Worm (Caenorhabditis elegans) whole organism, late embryonic: ENCODE measurements around the gene clec-37.

Experiments
- C38D4.7 ChIP-seq: fragments of 200-800 bp; sonication (Bioruptor generic); optimal IDR thresholded peaks from 2 replicates; lab custom pipeline; 2018; ENCODE audit warnings: mild to moderate bottlenecking, missing genetic modification characterization, moderate library complexity, missing compliant biosample characterization
- T23F11.4 ChIP-seq: fragments of 200-800 bp; sonication (Bioruptor generic); optimal IDR thresholded peaks from 2 replicates; lab custom pipeline; 2018; ENCODE audit warnings: mild to moderate bottlenecking, missing genetic modification characterization, missing compliant biosample characterization
- ama-1 ChIP-seq: fragments of 150-350 bp; optimal IDR thresholded peaks from 2 replicates; lab custom pipeline; 2014
- ceh-14 ChIP-seq: sonication (generic microtip); optimal IDR thresholded peaks from 2 replicates; lab custom pipeline; 2016; ENCODE audit warnings: missing genotype, missing genetic modification characterization, missing compliant biosample characterization
- ceh-22 ChIP-seq: sonication (generic microtip); optimal IDR thresholded peaks from 2 replicates; lab custom pipeline; 2017; ENCODE audit warnings: missing biosample characterization, missing genetic modification characterization
- ceh-24 ChIP-seq: sonication (generic microtip); optimal IDR thresholded peaks from 2 replicates; lab custom pipeline; 2016; ENCODE audit warnings: mild to moderate bottlenecking, missing genetic modification characterization, missing compliant biosample characterization
- ceh-31 ChIP-seq: sonication (generic microtip); optimal IDR thresholded peaks from 2 replicates; lab custom pipeline; 2016; ENCODE audit warnings: missing genetic modification characterization, missing compliant biosample characterization
- ceh-34 ChIP-seq: sonication (generic microtip); optimal IDR thresholded peaks from 2 replicates; lab custom pipeline; 2016; ENCODE audit warnings: mild to moderate bottlenecking, missing genetic modification characterization, missing compliant biosample characterization
- ceh-45 ChIP-seq: fragments of 200-800 bp; sonication (Bioruptor generic); IDR thresholded peaks from 2 replicates; pipeline ENCODE4 v1.3.6; 2022; ENCODE audit warnings: missing genetic modification reagents, missing genetic modification characterization, missing compliant biosample characterization
- ceh-48 ChIP-seq: sonication (generic microtip); optimal IDR thresholded peaks from 2 replicates; lab custom pipeline; 2016; ENCODE audit warnings: missing genetic modification characterization, inconsistent platforms, missing compliant biosample characterization
- ceh-9 ChIP-seq: sonication (generic microtip); optimal IDR thresholded peaks from 2 replicates; lab custom pipeline; 2016; ENCODE audit warnings: mild to moderate bottlenecking, missing genetic modification characterization, inconsistent platforms, missing compliant biosample characterization
- elt-4 ChIP-seq: sonication (generic microtip); optimal IDR thresholded peaks from 2 replicates; lab custom pipeline; 2016; ENCODE audit warnings: missing genetic modification characterization, missing compliant biosample characterization
- eyg-1 ChIP-seq: sonication (generic microtip); optimal IDR thresholded peaks from 2 replicates; lab custom pipeline; 2016; ENCODE audit warnings: missing genotype, missing genetic modification characterization, missing compliant biosample characterization
- fax-1 ChIP-seq: sonication (generic microtip); optimal IDR thresholded peaks from 2 replicates; lab custom pipeline; 2016; ENCODE audit warnings: missing genotype, missing genetic modification characterization, missing compliant biosample characterization
- fkh-10 ChIP-seq: fragments of 150-350 bp; optimal IDR thresholded peaks from 2 replicates; lab custom pipeline; 2014; ENCODE audit warnings: missing biosample characterization, missing genetic modification reagents, missing genetic modification characterization
- fkh-6 ChIP-seq: sonication (generic microtip); optimal IDR thresholded peaks from 2 replicates; lab custom pipeline; 2016; ENCODE audit warnings: missing genetic modification characterization, missing compliant biosample characterization
- gmeb-2 ChIP-seq: sonication (generic microtip); optimal IDR thresholded peaks from 2 replicates; lab custom pipeline; 2016; ENCODE audit warnings: missing genetic modification characterization, inconsistent platforms, missing compliant biosample characterization
- hlh-13 ChIP-seq: fragments of 200-800 bp; sonication (Bioruptor generic); optimal IDR thresholded peaks from 2 replicates; lab custom pipeline; 2018; ENCODE audit warnings: mild to moderate bottlenecking, missing genetic modification characterization, missing compliant biosample characterization
- hlh-15 ChIP-seq: sonication (generic microtip); optimal IDR thresholded peaks from 2 replicates; lab custom pipeline; 2016; ENCODE audit warnings: missing genetic modification characterization, missing compliant biosample characterization
- hlh-6 ChIP-seq: sonication (generic microtip); optimal IDR thresholded peaks from 2 replicates; lab custom pipeline; 2016; ENCODE audit warnings: missing genotype, missing genetic modification characterization, missing compliant biosample characterization
- lin-11 ChIP-seq: fragments of 200-800 bp; sonication (Bioruptor generic); optimal IDR thresholded peaks from 2 replicates; lab custom pipeline; 2018; ENCODE audit warnings: mild to moderate bottlenecking, missing genetic modification characterization, missing compliant biosample characterization
- nhr-11 ChIP-seq: fragments of 150-350 bp; optimal IDR thresholded peaks from 2 replicates; lab custom pipeline; 2014; ENCODE audit warnings: missing biosample characterization, missing genetic modification characterization
- nhr-232 ChIP-seq: sonication (generic microtip); optimal IDR thresholded peaks from 2 replicates; lab custom pipeline; 2016; ENCODE audit warnings: missing genetic modification characterization, missing compliant biosample characterization
- odd-2 ChIP-seq: sonication (generic microtip); optimal IDR thresholded peaks from 2 replicates; lab custom pipeline; 2017; ENCODE audit warnings: antibody characterized with exemption, mild to moderate bottlenecking, missing genetic modification characterization, missing compliant biosample characterization
- pha-4 ChIP-seq: fragments of 150-350 bp; optimal IDR thresholded peaks from 2 replicates; lab custom pipeline; 2018; ENCODE audit warnings: missing biosample characterization, missing genetic modification reagents, missing genetic modification characterization
- pqm-1 ChIP-seq: sonication (generic microtip); optimal IDR thresholded peaks from 2 replicates; lab custom pipeline; 2016; ENCODE audit warnings: missing genetic modification characterization, missing compliant biosample characterization
- ref-2 ChIP-seq: sonication (generic microtip); optimal IDR thresholded peaks from 2 replicates; lab custom pipeline; 2016; ENCODE audit warnings: missing genetic modification characterization, missing compliant biosample characterization
- rnt-1 ChIP-seq: sonication (generic microtip); optimal IDR thresholded peaks from 2 replicates; lab custom pipeline; 2016; ENCODE audit warnings: missing genetic modification characterization, missing compliant biosample characterization
- sox-2 ChIP-seq: fragments of 200-800 bp; sonication (Bioruptor generic); IDR thresholded peaks from 2 replicates; pipeline ENCODE4 v1.3.6; 2022; ENCODE audit warnings: missing genetic modification reagents, missing genetic modification characterization, missing compliant biosample characterization
- syd-9 ChIP-seq: sonication (generic microtip); optimal IDR thresholded peaks from 2 replicates; lab custom pipeline; 2016; ENCODE audit warnings: mild to moderate bottlenecking, missing genetic modification characterization, moderate library complexity, missing compliant biosample characterization
- tbx-7 ChIP-seq: sonication (generic microtip); optimal IDR thresholded peaks from 2 replicates; lab custom pipeline; 2016; ENCODE audit warnings: missing genotype, missing genetic modification characterization, missing compliant biosample characterization
- ttx-3 ChIP-seq: sonication (generic microtip); optimal IDR thresholded peaks from 2 replicates; lab custom pipeline; 2016; ENCODE audit warnings: missing genetic modification reagents, missing genetic modification characterization, missing compliant biosample characterization
- zip-5 ChIP-seq: sonication (generic microtip); optimal IDR thresholded peaks from 2 replicates; lab custom pipeline; 2016; ENCODE audit warnings: missing genetic modification characterization, missing compliant biosample characterization

clec-37 gene

ce11 chrV:16884744-16885143 lies 32.8 kb upstream of the clec-37 start, which contains the start of gene F09C6.13:
Gene F09C6.13, plus strand, starts transcription at chrV:16885044.
- TF ChIP-seq ama-1 (no peak), rnt-1 (no peak), syd-9 (tag; lab: Kevin White, UChicago) (no peak)

DNA sequence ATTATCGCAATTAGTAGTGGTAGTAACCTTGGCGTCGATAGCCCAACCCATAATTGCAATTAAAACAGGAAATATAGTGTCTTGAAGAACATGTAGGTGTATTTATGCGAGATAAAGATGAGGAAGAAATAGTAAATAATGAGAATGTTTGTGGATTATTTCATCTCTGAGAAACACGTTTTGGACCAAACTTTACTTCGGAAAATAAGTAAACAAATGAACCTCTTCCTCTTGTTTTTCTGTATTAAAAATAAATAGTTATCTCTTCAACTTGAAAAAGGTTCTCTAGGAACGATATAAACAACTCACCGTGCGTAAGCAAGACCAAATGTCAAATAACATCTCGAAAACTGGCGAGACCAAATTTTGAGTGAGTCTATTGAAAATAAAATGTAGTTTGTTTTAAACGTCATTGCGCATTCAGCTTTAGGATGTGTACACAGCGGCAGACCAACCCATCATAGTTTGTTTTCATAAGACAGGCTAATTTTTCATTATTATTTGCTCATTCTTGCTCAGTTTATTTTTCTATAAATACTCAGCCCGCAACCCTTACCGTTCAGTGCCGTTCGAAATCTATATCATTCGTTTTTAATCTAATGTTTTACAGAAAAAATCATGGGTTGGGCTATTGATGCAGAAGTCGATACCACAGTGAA lies 30.5 kb upstream of the clec-37 start, which contains the start of the genes F09C6.11 and F09C6.12:
Gene F09C6.11 (minus strand): TSS at position 51 of the 659 bp plus-strand sequence.
Gene F09C6.12 (plus strand): TSS at position 609 of the 659 bp plus-strand sequence.
- TF ChIP-seq hlh-6 (tag; lab: Kevin White, UChicago) = no peak
- no peak for TF ChIP-seq zip-5

- no peak for TF ChIP-seq odd-2
- TF ChIP-seq nhr-11 (tag; lab: Kevin White, UChicago) = no peak
- TF ChIP-seq ref-2 (tag; lab: Kevin White, UChicago) = no peak
- no peak for TF ChIP-seq ceh-45 (GFP tag; lab: Robert Waterston, UW)
- TF ChIP-seq ceh-14 (tag; lab: Kevin White, UChicago) = no peak
- no peak for TF ChIP-seq ceh-34 (tag; lab: Kevin White, UChicago)
- TF ChIP-seq gmeb-2 (tag; lab: Kevin White, UChicago) = no peak
- TF ChIP-seq pha-4 (tag; lab: Kevin White, UChicago) = no peak
- no peak for TF ChIP-seq hlh-6 (tag; lab: Kevin White, UChicago)
- no peak for TF ChIP-seq ceh-48 (tag; lab: Kevin White, UChicago)
- TF ChIP-seq lin-11 = no peak
- TF ChIP-seq ceh-24 = no peak
- no peak for TF ChIP-seq fkh-6 (tag; lab: Kevin White, UChicago)
- no peak for TF ChIP-seq fkh-10 (GFP tag; lab: Kevin White, UChicago)
- TF ChIP-seq C38D4.7 (GFP tag; lab: Kevin White, UChicago) = no peak
- TF ChIP-seq sox-2 (GFP tag; lab: Robert Waterston, UW) = no peak
- no peak for TF ChIP-seq pqm-1 (tag; lab: Kevin White, UChicago)
- no peak for TF ChIP-seq ceh-9
Measured at ce11 chrV:16880679-16881078, 28.8 kb upstream of the clec-37 start, which contains the start of gene F09C6.14. Gene F09C6.14, plus strand, starts transcription at chrV:16880979.

DNA sequence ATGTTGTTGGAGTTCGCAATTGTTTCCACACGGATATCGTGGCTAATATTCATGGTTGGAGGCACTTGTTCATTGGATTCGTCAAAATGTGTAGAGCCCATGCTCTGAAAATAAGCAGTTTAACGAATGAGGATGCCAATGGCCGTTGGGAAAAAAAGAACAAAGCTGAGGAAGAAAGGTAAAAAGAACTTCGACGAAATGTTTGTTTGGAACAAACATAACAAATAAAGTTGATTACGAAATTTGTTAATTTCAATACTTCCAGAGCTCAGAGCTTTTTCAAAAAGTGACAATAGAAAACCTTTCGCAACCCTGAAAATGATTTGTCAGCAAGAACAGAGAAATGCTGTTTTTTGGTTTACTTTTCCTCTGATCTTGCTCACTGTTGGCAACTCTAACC lies 28.2 kb upstream of the clec-37 start, which contains the start of gene F09C6.3:
Gene F09C6.3 (minus strand): TSS at position 101 of the 400 bp plus-strand sequence.
- TF ChIP-seq ref-2 (tag; lab: Kevin White, UChicago) = no peak
- no peak for TF ChIP-seq ceh-24
- no peak for TF ChIP-seq ceh-48 (tag; lab: Kevin White, UChicago)
- no peak for TF ChIP-seq nhr-232 (tag; lab: Kevin White, UChicago)
- no peak for TF ChIP-seq tbx-7 (tag; lab: Kevin White, UChicago)
- no peak for TF ChIP-seq ceh-45 (GFP tag; lab: Robert Waterston, UW)
- TF ChIP-seq ceh-31 (tag; lab: Kevin White, UChicago) = no peak
- TF ChIP-seq syd-9 (tag; lab: Kevin White, UChicago) = no peak
- no peak for TF ChIP-seq ceh-34 (tag; lab: Kevin White, UChicago)
- no peak for TF ChIP-seq ceh-22 (tag; lab: Kevin White, UChicago)
- TF ChIP-seq nhr-11 (tag; lab: Kevin White, UChicago) = no peak
- TF ChIP-seq hlh-13 (GFP tag; lab: Kevin White, UChicago) = no peak
- TF ChIP-seq eyg-1 (tag; lab: Kevin White, UChicago) = no peak
- TF ChIP-seq fax-1 (tag; lab: Kevin White, UChicago) = no peak
- TF ChIP-seq ttx-3 (tag; lab: Kevin White, UChicago) = no peak
- TF ChIP-seq, all 69 proteins: peak for 0

ce11 chrV:16879532-16879931 lies 27.6 kb upstream of the clec-37 start:
- TF ChIP-seq gmeb-2 (tag; lab: Kevin White, UChicago) (no peak), ceh-34 (tag; lab: Kevin White, UChicago) (no peak), C38D4.7 (GFP tag; lab: Kevin White, UChicago) (no peak), fkh-10 (GFP tag; lab: Kevin White, UChicago) (no peak), T23F11.4 (no peak), odd-2 (no peak), hlh-15 (tag; lab: Kevin White, UChicago) (no peak), elt-4 (tag; lab: Kevin White, UChicago) (no peak)
